Fruit fly (Drosophila melanogaster) whole organism, embryonic: ENCODE results near the gene Sps2.

Experiments used
- ATbp ChIP-seq: fragments of 200-800 bp; sonication (Bioruptor generic); optimal IDR thresholded peaks from 2 replicates; lab custom pipeline; 2017; ENCODE audit warnings: missing biosample characterization, mild to moderate bottlenecking, missing genetic modification characterization, missing genetic modification reagents
- Awh ChIP-seq: fragments of 200-800 bp; sonication (Bioruptor generic); IDR thresholded peaks from 2 replicates; pipeline ENCODE4, ENCODE4 v1.3.6; 2022; ENCODE audit warnings: missing biosample characterization, missing genetic modification characterization
- BtbVII ChIP-seq: fragments of 200-800 bp; sonication (Bioruptor generic); optimal IDR thresholded peaks from 3 replicates; lab custom pipeline; 2017; ENCODE audit warnings: missing biosample characterization, mild to moderate bottlenecking, missing genetic modification characterization
- CG10209 ChIP-seq: fragments of 200-800 bp; sonication (Bioruptor generic); optimal IDR thresholded peaks from 3 replicates; lab custom pipeline; 2017; ENCODE audit warnings: missing biosample characterization, mild to moderate bottlenecking, missing genetic modification characterization, missing genetic modification reagents
- CG10274 ChIP-seq: fragments of 200-800 bp; sonication (Bioruptor generic); optimal IDR thresholded peaks from 3 replicates; lab custom pipeline; 2017; ENCODE audit warnings: missing biosample characterization, mild to moderate bottlenecking, missing genetic modification characterization
- CG11085 ChIP-seq: fragments of 200-800 bp; sonication (Bioruptor generic); IDR thresholded peaks from 2 replicates; pipeline ENCODE4 v1.3.6; 2022; ENCODE audit warnings: missing biosample characterization, missing genetic modification characterization
- CG11695 ChIP-seq: fragments of 200-800 bp; sonication (Bioruptor generic); IDR thresholded peaks from 3 replicates; pipeline ENCODE4 v1.3.6; 2022; ENCODE audit warnings: missing biosample characterization, missing genetic modification characterization
- CG13123 ChIP-seq: fragments of 200-800 bp; sonication (Bioruptor generic); optimal IDR thresholded peaks from 2 replicates; lab custom pipeline; 2016; ENCODE audit warnings: missing biosample characterization, missing genetic modification characterization
- CG14710 ChIP-seq: fragments of 200-800 bp; sonication (Bioruptor generic); optimal IDR thresholded peaks from 3 replicates; lab custom pipeline; 2019; ENCODE audit warnings: missing biosample characterization, mild to moderate bottlenecking, missing genetic modification characterization, moderate library complexity
- CG15479 ChIP-seq: fragments of 200-800 bp; sonication (Bioruptor generic); optimal IDR thresholded peaks from 3 replicates; lab custom pipeline; 2019; ENCODE audit warnings: missing biosample characterization, mild to moderate bottlenecking, missing genetic modification characterization, moderate library complexity
- CG15601 ChIP-seq: fragments of 200-800 bp; sonication (Bioruptor generic); optimal IDR thresholded peaks from 3 replicates; lab custom pipeline; 2019; ENCODE audit warnings: missing biosample characterization, mild to moderate bottlenecking, missing genetic modification characterization, moderate library complexity
- CG1603 ChIP-seq: fragments of 200-800 bp; sonication (Bioruptor generic); optimal IDR thresholded peaks from 2 replicates; lab custom pipeline; 2019; ENCODE audit warnings: missing biosample characterization, mild to moderate bottlenecking, missing genetic modification characterization, moderate library complexity
- CG17361 ChIP-seq: fragments of 200-800 bp; sonication (Bioruptor generic); IDR thresholded peaks from 3 replicates; pipeline ENCODE4 v1.3.6; 2022; ENCODE audit warnings: missing biosample characterization, missing genetic modification characterization
- CG18476 ChIP-seq: fragments of 200-800 bp; sonication (Bioruptor generic); optimal IDR thresholded peaks from 2 replicates; lab custom pipeline; 2016; ENCODE audit warnings: missing biosample characterization, mild to moderate bottlenecking, missing genetic modification characterization
- CG2116 ChIP-seq: fragments of 200-800 bp; sonication (Bioruptor generic); optimal IDR thresholded peaks from 3 replicates; lab custom pipeline; 2018; ENCODE audit warnings: missing biosample characterization, mild to moderate bottlenecking, missing genetic modification characterization
- CG34422 ChIP-seq: fragments of 200-800 bp; sonication (Bioruptor generic); IDR thresholded peaks from 3 replicates; pipeline ENCODE4 v1.3.6; 2022; ENCODE audit warnings: missing biosample characterization, missing genetic modification characterization
- CG3995 ChIP-seq: fragments of 200-800 bp; sonication (Bioruptor generic); optimal IDR thresholded peaks from 3 replicates; lab custom pipeline; 2016; ENCODE audit warnings: missing biosample characterization, missing genetic modification characterization
- CG6813 ChIP-seq: fragments of 200-800 bp; sonication (Bioruptor generic); optimal IDR thresholded peaks from 2 replicates; lab custom pipeline; 2017; ENCODE audit warnings: missing biosample characterization, missing genetic modification characterization, mild to moderate bottlenecking, moderate library complexity, missing genetic modification reagents
- CG7928 ChIP-seq: fragments of 200-800 bp; sonication (Bioruptor generic); optimal IDR thresholded peaks from 2 replicates; lab custom pipeline; 2017; ENCODE audit warnings: missing biosample characterization, mild to moderate bottlenecking, missing genetic modification characterization
- CG7963 ChIP-seq: fragments of 200-800 bp; sonication (Bioruptor generic); IDR thresholded peaks from 3 replicates; pipeline ENCODE4 v1.3.6; 2022; ENCODE audit warnings: missing biosample characterization, missing genetic modification characterization; ENCODE audit not compliant: partially characterized antibody
- D19A ChIP-seq: fragments of 200-800 bp; optimal IDR thresholded peaks from 3 replicates; lab custom pipeline; 2019; ENCODE audit warnings: missing biosample characterization, mild to moderate bottlenecking, missing genetic modification characterization, moderate library complexity
- Dll ChIP-seq: fragments of 200-800 bp; sonication (Bioruptor generic); IDR thresholded peaks from 4 replicates; pipeline ENCODE4 v1.3.6; 2022; ENCODE audit warnings: missing biosample characterization, missing genetic modification characterization; ENCODE audit not compliant: partially characterized antibody
- Fer1 ChIP-seq: fragments of 200-800 bp; sonication (Bioruptor generic); optimal IDR thresholded peaks from 2 replicates; lab custom pipeline; 2017; ENCODE audit warnings: missing biosample characterization, mild to moderate bottlenecking, missing genetic modification characterization
- Gug ChIP-seq: fragments of 200-800 bp; sonication (Bioruptor generic); IDR thresholded peaks from 4 replicates; pipeline ENCODE4 v1.3.6; 2022; ENCODE audit warnings: missing biosample characterization, missing genetic modification characterization
- HLH3B ChIP-seq: fragments of 200-800 bp; sonication (Bioruptor generic); IDR thresholded peaks from 2 replicates; pipeline ENCODE4 v1.3.6; 2022; ENCODE audit warnings: missing biosample characterization, missing genetic modification characterization
- HLHmδ ChIP-seq: fragments of 200-800 bp; sonication (Bioruptor generic); optimal IDR thresholded peaks from 2 replicates; lab custom pipeline; 2018; ENCODE audit warnings: missing biosample characterization, mild to moderate bottlenecking, missing genetic modification characterization, moderate library complexity
- Nf-YC ChIP-seq: fragments of 200-800 bp; optimal IDR thresholded peaks from 3 replicates; lab custom pipeline; 2019; ENCODE audit warnings: missing biosample characterization, mild to moderate bottlenecking, missing genetic modification characterization, moderate library complexity
- Oaz ChIP-seq: fragments of 200-800 bp; sonication (Bioruptor generic); IDR thresholded peaks from 2 replicates; pipeline ENCODE4 v1.3.6; 2022; ENCODE audit warnings: missing biosample characterization, missing genetic modification characterization
- Rfx ChIP-seq: fragments of 200-800 bp; sonication (Bioruptor generic); IDR thresholded peaks from 2 replicates; pipeline ENCODE4 v1.3.6; 2022; ENCODE audit warnings: missing biosample characterization, missing genetic modification characterization
- abd-A ChIP-seq: fragments of 200-800 bp; sonication (Bioruptor generic); optimal IDR thresholded peaks from 3 replicates; lab custom pipeline; 2019; ENCODE audit warnings: missing biosample characterization, mild to moderate bottlenecking, missing genetic modification characterization, moderate library complexity
- bowl ChIP-seq: fragments of 200-800 bp; sonication (Bioruptor generic); IDR thresholded peaks from 2 replicates; pipeline ENCODE4 v1.3.6; 2022; ENCODE audit warnings: missing biosample characterization, missing genetic modification characterization
- cas ChIP-seq: fragments of 200-800 bp; sonication (Bioruptor generic); IDR thresholded peaks from 2 replicates; pipeline ENCODE4 v1.3.6; 2022; ENCODE audit warnings: missing biosample characterization, missing genetic modification characterization
- chinmo ChIP-seq: fragments of 200-800 bp; sonication (Bioruptor generic); IDR thresholded peaks from 4 replicates; pipeline ENCODE4 v1.3.6; 2022; ENCODE audit warnings: missing biosample characterization, missing genetic modification characterization; ENCODE audit not compliant: partially characterized antibody
- dpn ChIP-seq, 2 experiments: fragments of 200-800 bp; sonication (Bioruptor generic); optimal IDR thresholded peaks; 3 replicates each; lab custom pipeline; 2016; ENCODE audit warnings: missing biosample characterization in 2 of 2, missing genetic modification characterization in 2 of 2
- dysf ChIP-seq: fragments of 200-800 bp; sonication (Bioruptor generic); IDR thresholded peaks from 3 replicates; pipeline ENCODE4 v1.3.6; 2022; ENCODE audit warnings: missing biosample characterization, missing genetic modification characterization
- gcm ChIP-seq: fragments of 200-800 bp; sonication (Bioruptor generic); optimal IDR thresholded peaks from 2 replicates; lab custom pipeline; 2019; ENCODE audit warnings: missing biosample characterization, mild to moderate bottlenecking, missing genetic modification characterization, moderate library complexity
- gsb ChIP-seq: fragments of 200-800 bp; sonication (Bioruptor generic); IDR thresholded peaks from 2 replicates; pipeline ENCODE4 v1.3.6; 2022; ENCODE audit warnings: missing biosample characterization, missing genetic modification characterization
- jumu ChIP-seq: fragments of 200-800 bp; sonication (Bioruptor generic); optimal IDR thresholded peaks from 3 replicates; lab custom pipeline; 2016; ENCODE audit warnings: missing biosample characterization, missing genetic modification characterization
- mirr ChIP-seq: fragments of 200-800 bp; sonication (Bioruptor generic); optimal IDR thresholded peaks from 3 replicates; lab custom pipeline; 2018; ENCODE audit warnings: missing biosample characterization, mild to moderate bottlenecking, missing genetic modification characterization
- nerfin-2 ChIP-seq: fragments of 200-800 bp; sonication (Bioruptor generic); IDR thresholded peaks from 2 replicates; pipeline ENCODE4 v1.3.6; 2022; ENCODE audit warnings: missing biosample characterization, missing genetic modification characterization; ENCODE audit not compliant: partially characterized antibody
- nom ChIP-seq: fragments of 200-800 bp; sonication (Bioruptor generic); optimal IDR thresholded peaks from 2 replicates; lab custom pipeline; 2017; ENCODE audit warnings: missing biosample characterization, missing genetic modification characterization, mild to moderate bottlenecking, moderate library complexity, missing genetic modification reagents
- pfk ChIP-seq: fragments of 200-800 bp; sonication (Bioruptor generic); optimal IDR thresholded peaks from 2 replicates; lab custom pipeline; 2018; ENCODE audit warnings: missing biosample characterization, mild to moderate bottlenecking, missing genetic modification characterization, moderate library complexity
- prd ChIP-seq, 3 experiments: fragments of >200 bp in 2 of 3; fragments of 200-800 bp in 1 of 3; sonication (Bioruptor generic) in 1 of 3; optimal IDR thresholded peaks in 2 of 3; IDR thresholded peaks in 1 of 3; 2 replicates in 2 of 3; 3 replicates in 1 of 3; pipeline versions ENCODE4 v1.3.6 to Lab custom; 2017 to 2022; ENCODE audit warnings: missing biosample characterization in 1 of 3, missing genetic modification characterization in 1 of 3
- sens-2 ChIP-seq: fragments of 200-800 bp; sonication (Bioruptor generic); IDR thresholded peaks from 2 replicates; pipeline ENCODE4 v1.3.6; 2022; ENCODE audit warnings: missing biosample characterization, missing genetic modification characterization
- slbo ChIP-seq: fragments of 200-800 bp; sonication (Bioruptor generic); IDR thresholded peaks from 2 replicates; pipeline ENCODE4 v1.3.6; 2022; ENCODE audit warnings: missing biosample characterization, missing genetic modification characterization
- vnd ChIP-seq: fragments of 200-800 bp; sonication (Bioruptor generic); IDR thresholded peaks from 3 replicates; pipeline ENCODE4 v1.3.6; 2022; ENCODE audit warnings: missing biosample characterization, missing genetic modification characterization; ENCODE audit not compliant: partially characterized antibody
- wor ChIP-seq: fragments of 200-800 bp; sonication (Bioruptor generic); IDR thresholded peaks from 2 replicates; pipeline ENCODE4 v1.3.6; 2022; ENCODE audit warnings: missing biosample characterization, missing genetic modification characterization

Gene Sps2

DNA sequence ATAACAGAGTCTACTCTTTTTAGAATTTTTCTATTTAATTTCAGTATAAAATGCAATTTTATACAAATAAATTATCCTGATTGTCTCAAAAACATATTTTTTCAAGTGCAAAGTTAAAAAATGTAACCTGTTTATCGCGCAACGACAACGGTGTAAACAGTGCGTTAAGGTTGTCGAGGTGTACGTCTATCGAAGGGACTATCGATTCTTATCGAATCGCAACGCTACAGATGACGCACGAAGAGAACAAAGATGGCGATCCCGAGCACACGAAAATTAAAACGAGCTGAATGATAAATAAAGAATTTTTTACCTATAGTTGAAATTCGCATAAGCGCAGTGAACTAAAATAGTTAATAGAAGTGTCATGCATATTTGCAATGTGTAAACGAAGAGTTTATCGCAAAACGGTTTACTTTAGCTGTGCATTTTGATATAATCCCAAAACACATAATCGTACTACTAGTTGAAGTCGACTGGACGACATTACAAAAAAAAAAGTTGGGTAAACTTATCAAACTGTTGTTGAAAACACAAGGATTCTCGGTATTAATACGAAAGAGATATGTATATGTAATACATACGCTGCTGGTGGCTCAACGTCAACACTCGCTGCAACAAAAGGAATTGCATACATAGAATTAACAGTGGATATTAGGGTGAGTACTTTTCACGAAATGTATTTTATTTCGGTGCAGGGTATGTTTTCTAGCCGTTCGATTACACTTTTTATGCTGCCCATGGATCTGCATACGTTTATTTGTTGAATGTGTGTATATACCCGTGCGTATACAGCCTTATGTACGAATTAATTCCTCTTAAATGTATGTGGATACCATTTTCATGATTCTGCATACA, 45.7 kb downstream of the Sps2 start, which contains the start of gene da (continued):
- TF ChIP-seq CG18476, result peak; percentile 44
- TF ChIP-seq abd-A (tag; lab: Kevin White, UChicago), result no peak
- TF ChIP-seq cas, result no peak
- TF ChIP-seq chinmo, result 0 out of 4 replicates have a peak, but pooled peaks have one; percentile 52
- peak; percentile 44; the same call in 1 of the 3 replicates for TF ChIP-seq CG7963 (GFP tag; lab: Robert Waterston, UW)
- peak; percentile 46; the same call in 2 of the 4 replicates for TF ChIP-seq Dll (GFP tag; lab: Robert Waterston, UW)
- TF ChIP-seq slbo, result peak; percentile 74
- TF ChIP-seq CG2116, result peak; percentile 99
- TF ChIP-seq ATbp (GFP tag; lab: Kevin White, UChicago), result no peak
- peak; percentile 52 for TF ChIP-seq HLH3B
- TF ChIP-seq gcm (GFP tag; lab: Kevin White, UChicago), result no peak
- TF ChIP-seq Awh (GFP tag; lab: Robert Waterston, UW), result peak; percentile 52; the same call in 1 of the 2 replicates
- TF ChIP-seq nom (GFP tag; lab: Kevin White, UChicago), result peak; percentile 15
- TF ChIP-seq D19A (tag; lab: Kevin White, UChicago), result peak; percentile 75
- TF ChIP-seq sens-2 (GFP tag; lab: Robert Waterston, UW), result no peak
- TF ChIP-seq Fer1 (GFP tag; lab: Kevin White, UChicago), result peak; percentile 26
- TF ChIP-seq Rfx (GFP tag; lab: Robert Waterston, UW), result peak; percentile 75
- TF ChIP-seq CG34422 (GFP tag; lab: Robert Waterston, UW), result peak; percentile 57; the same call in 2 of the 3 replicates
- peak; percentile 58; the same call in 1 of the 3 replicates for TF ChIP-seq CG17361 (GFP tag; lab: Robert Waterston, UW)
- TF ChIP-seq Oaz (GFP tag; lab: Robert Waterston, UW), result no peak
- no peak; the same call in 2 of the 3 replicates for TF ChIP-seq vnd (GFP tag; lab: Robert Waterston, UW)
- no peak for TF ChIP-seq CG10274 (GFP tag; lab: Kevin White, UChicago)
- TF ChIP-seq Gug, result peak; percentile 62; the same call in 3 of the 4 replicates
- TF ChIP-seq prd (optimal IDR thresholded peaks at IDR 0.05; lab: Kevin White, UChicago), result no peak
- peak; percentile 74 for TF ChIP-seq prd (GFP tag; IDR thresholded peaks at IDR 0.05; lab: Robert Waterston, UW)
- TF ChIP-seq CG6813 (GFP tag; lab: Kevin White, UChicago), result peak; percentile 52
- TF ChIP-seq nerfin-2 (GFP tag; lab: Robert Waterston, UW), result peak; percentile 65
- peak; percentile 74 for TF ChIP-seq CG14710 (tag; lab: Kevin White, UChicago)
- TF ChIP-seq pfk, result peak; percentile 86
- 0 out of 3 replicates have a peak, but pooled peaks have one; percentile 38 for TF ChIP-seq CG11695 (GFP tag; lab: Robert Waterston, UW)
- TF ChIP-seq dysf, result peak; percentile 64; the same call in 2 of the 3 replicates
- peak; percentile 81 for TF ChIP-seq CG15479
- peak; percentile 63 to 69 for TF ChIP-seq dpn (GFP tag; optimal IDR thresholded peaks at IDR 0.05; lab: Kevin White, UChicago)
- TF ChIP-seq bowl (GFP tag; lab: Robert Waterston, UW), result no peak
- TF ChIP-seq BtbVII, result peak; percentile 19
- no peak for TF ChIP-seq CG7928 (GFP tag; lab: Kevin White, UChicago)
- TF ChIP-seq HLHmδ (GFP tag; lab: Kevin White, UChicago), result no peak
- no peak for TF ChIP-seq gsb (GFP tag; lab: Robert Waterston, UW)
- peak; percentile 48 for TF ChIP-seq CG15601 (tag; lab: Kevin White, UChicago)
- peak; percentile 64 for TF ChIP-seq jumu (GFP tag; lab: Kevin White, UChicago)
- no peak for TF ChIP-seq CG11085 (GFP tag; lab: Robert Waterston, UW)
- peak; percentile 63 for TF ChIP-seq CG3995 (GFP tag; lab: Kevin White, UChicago)
- TF ChIP-seq CG1603 (tag; lab: Kevin White, UChicago), result peak; percentile 97
- peak; percentile 51 for TF ChIP-seq CG13123 (GFP tag; lab: Kevin White, UChicago)
- no peak for TF ChIP-seq mirr (GFP tag; lab: Kevin White, UChicago)
- peak; percentile 52 for TF ChIP-seq CG10209 (GFP tag; lab: Kevin White, UChicago)
- peak; percentile 52 for TF ChIP-seq Nf-YC (tag; lab: Kevin White, UChicago)
- TF ChIP-seq wor (GFP tag; lab: Robert Waterston, UW), result no peak
